Worm (Caenorhabditis elegans) whole organism, young adult: ENCODE data around the gene his-5.

Experiments
- ama-1 ChIP-seq, 3 experiments: fragments of 150-350 bp in 1 of 3; sonication (generic microtip) in 2 of 3; optimal IDR thresholded peaks; 2 replicates each; lab custom pipeline; 2014 to 2018; ENCODE audit warnings: missing biosample characterization in 2 of 3, missing genetic modification characterization in 2 of 3, missing genetic modification reagents in 2 of 3
- hsf-1 ChIP-seq: fragments of 200-800 bp; sonication (Bioruptor generic); IDR thresholded peaks from 2 replicates; pipeline ENCODE4 v1.3.6; 2022; ENCODE audit warnings: missing genetic modification reagents, missing genetic modification characterization, missing compliant biosample characterization
- pha-4 ChIP-seq: fragments of 150-350 bp; sonication (generic microtip); optimal IDR thresholded peaks from 2 replicates; lab custom pipeline; 2014; ENCODE audit warnings: missing biosample characterization, missing genetic modification reagents, missing genetic modification characterization

DNA sequence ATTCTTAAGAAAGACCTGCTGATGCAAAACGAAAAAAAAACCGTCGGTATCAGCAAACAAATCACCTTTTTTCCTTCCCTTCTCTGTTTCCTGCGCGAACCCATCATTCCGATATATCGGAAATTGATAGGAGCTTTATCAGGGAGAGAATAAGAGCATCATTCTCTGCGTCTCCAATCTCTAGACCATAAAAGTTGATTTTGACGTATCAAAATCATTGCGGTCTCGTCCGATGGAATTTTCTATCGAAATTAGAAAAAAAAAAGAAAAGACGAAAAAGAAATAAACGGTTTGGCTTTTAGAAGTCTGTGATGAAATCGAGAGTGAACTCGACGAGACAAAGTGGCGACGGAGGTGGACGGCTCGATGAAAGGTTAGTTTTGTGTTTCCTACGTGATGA, 14.0 kb downstream of the his-5 start, which contains the start of gene stdh-4:
- TF ChIP-seq hsf-1 (no peak), ama-1 (optimal IDR thresholded peaks at IDR 0.05; lab: Kevin White, UChicago) (no peak), ama-1 (GFP tag; optimal IDR thresholded peaks at IDR 0.05; lab: Kevin White, UChicago) (no peak), pha-4 (tag; lab: Kevin White, UChicago) (no peak)
